Fruit fly (Drosophila melanogaster) S2 (cell line): ENCODE results near the gene spict.

Experiments
- CG8478 ChIP-seq: fragments of >200 bp; optimal IDR thresholded peaks from 2 replicates; lab custom pipeline; 2018
- CTCF ChIP-seq, 2 experiments: fragments of >200 bp; optimal IDR thresholded peaks; 2 replicates each; lab custom pipeline; 2018

DNA sequence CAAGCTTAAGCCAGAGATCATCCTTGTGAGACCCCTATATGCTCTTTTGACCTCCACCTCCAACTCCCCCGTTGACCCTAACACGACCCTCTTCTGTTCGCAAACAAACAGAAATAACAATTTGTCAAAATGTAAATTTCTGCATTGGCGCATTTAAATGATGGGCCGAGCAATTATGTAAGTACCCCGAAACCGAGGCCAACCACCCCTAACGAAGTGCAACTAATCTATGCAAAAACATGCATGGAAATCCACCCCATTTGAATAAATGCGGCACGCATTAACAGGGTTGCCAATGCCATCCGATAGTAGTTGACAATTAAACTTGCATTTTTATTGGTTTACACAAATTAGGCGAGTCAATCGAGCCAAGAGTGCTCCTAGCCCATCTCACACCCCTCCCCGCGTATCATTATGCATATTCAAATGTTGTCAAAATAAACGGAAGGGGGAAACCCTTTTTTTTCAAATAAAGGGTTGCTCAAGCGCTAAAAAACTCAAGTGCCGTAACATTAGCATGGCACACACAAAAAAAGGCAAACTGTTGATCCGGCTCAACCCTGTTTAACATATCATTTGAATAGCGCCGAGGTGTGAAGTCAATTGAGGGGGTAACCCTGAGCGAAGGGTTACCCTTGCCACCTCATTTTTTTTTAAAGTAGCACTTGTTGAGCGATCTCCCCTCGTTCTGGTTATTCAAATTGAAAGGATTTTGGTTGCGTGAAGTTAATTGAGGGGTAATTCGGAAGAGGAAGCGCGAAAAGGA, 22.7 kb upstream of the spict start:
- no peak for TF ChIP-seq CG8478 (lab: Kevin White, UChicago)
- no peak for TF ChIP-seq CTCF (optimal IDR thresholded peaks at IDR 0.05; lab: Kevin White, UChicago)
